Worm (Caenorhabditis elegans) whole organism, L1 larva: ENCODE results near the gene F56D6.11.

Source experiments
- C16A3.4 ChIP-seq: fragments of 150-350 bp; optimal IDR thresholded peaks from 2 replicates; lab custom pipeline; 2014; ENCODE audit warnings: missing biosample characterization, missing genetic modification characterization
- ama-1 ChIP-seq: fragments of 150-350 bp; optimal IDR thresholded peaks from 2 replicates; lab custom pipeline; 2014
- ceh-82 ChIP-seq, 3 experiments: fragments of 150-350 bp in 1 of 3; sonication (generic microtip) in 2 of 3; optimal IDR thresholded peaks; 2 replicates each; lab custom pipeline; 2014 to 2017; ENCODE audit warnings: missing biosample characterization in 3 of 3, missing genetic modification characterization in 3 of 3
- ces-1 ChIP-seq: fragments of 150-350 bp; optimal IDR thresholded peaks from 2 replicates; lab custom pipeline; 2014; ENCODE audit warnings: missing biosample characterization, missing genetic modification reagents, missing genetic modification characterization
- hlh-4 ChIP-seq: sonication (generic microtip); optimal IDR thresholded peaks from 2 replicates; lab custom pipeline; 2016; ENCODE audit warnings: mild to moderate bottlenecking, missing genetic modification characterization, missing compliant biosample characterization
- jun-1 ChIP-seq: fragments of 150-350 bp; optimal IDR thresholded peaks from 2 replicates; lab custom pipeline; 2014; ENCODE audit warnings: missing biosample characterization, missing genetic modification reagents, missing genetic modification characterization
- lin-13 ChIP-seq: fragments of 150-350 bp; optimal IDR thresholded peaks from 2 replicates; lab custom pipeline; 2014; ENCODE audit warnings: missing biosample characterization, missing genetic modification reagents, missing genetic modification characterization
- lir-3 ChIP-seq: sonication (generic microtip); optimal IDR thresholded peaks from 2 replicates; lab custom pipeline; 2016; ENCODE audit warnings: mild to moderate bottlenecking, missing genetic modification characterization, moderate library complexity, missing compliant biosample characterization; ENCODE audit not compliant: poor library complexity
- lsy-2 ChIP-seq, 2 experiments: fragments of 150-350 bp; optimal IDR thresholded peaks; 2 replicates each; lab custom pipeline; 2014; ENCODE audit warnings: missing biosample characterization in 2 of 2, missing genetic modification characterization in 2 of 2
- mef-2 ChIP-seq: fragments of 150-350 bp; optimal IDR thresholded peaks from 2 replicates; lab custom pipeline; 2014; ENCODE audit warnings: missing biosample characterization, missing genetic modification characterization
- nhr-11 ChIP-seq: fragments of 150-350 bp; optimal IDR thresholded peaks from 2 replicates; lab custom pipeline; 2014; ENCODE audit warnings: missing biosample characterization, missing genetic modification characterization
- skn-1 ChIP-seq: fragments of 150-350 bp; optimal IDR thresholded peaks from 2 replicates; lab custom pipeline; 2014; ENCODE audit warnings: missing biosample characterization, missing genetic modification characterization
- xbp-1 ChIP-seq: sonication (generic microtip); optimal IDR thresholded peaks from 2 replicates; lab custom pipeline; 2016; ENCODE audit warnings: missing genetic modification characterization, missing compliant biosample characterization

DNA sequence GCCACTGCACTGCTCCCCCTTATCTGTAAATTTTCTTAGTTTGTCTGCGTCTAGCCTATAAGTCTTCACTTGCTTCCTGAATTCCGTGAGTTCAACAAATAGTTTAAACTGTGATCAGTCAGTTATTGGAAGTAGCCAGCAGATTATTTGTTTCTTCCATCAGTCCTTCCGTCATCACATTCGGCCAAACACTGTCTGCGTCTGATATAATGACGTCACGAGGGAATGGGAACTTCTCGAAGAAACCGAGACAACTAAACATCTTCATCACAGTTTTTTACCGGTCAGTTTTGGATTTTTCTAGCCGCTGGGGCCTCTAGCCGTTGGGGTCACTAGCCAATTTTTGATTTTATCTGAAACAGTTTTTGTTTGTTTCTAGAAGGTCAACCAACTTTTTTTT is 40.3 kb downstream of the F56D6.11 start:
- TF ChIP-seq lin-13 (GFP tag; lab: Kevin White, UChicago) (no peak), mef-2 (tag; lab: Kevin White, UChicago) (no peak), ama-1 (lab: Kevin White, UChicago) (no peak), jun-1 (tag; lab: Kevin White, UChicago) (no peak), nhr-11 (tag; lab: Kevin White, UChicago) (no peak), xbp-1 (no peak), C16A3.4 (tag; lab: Kevin White, UChicago) (no peak), ceh-82 (tag; optimal IDR thresholded peaks at IDR 0.05; lab: Kevin White, UChicago) (no peak), skn-1 (no peak), ces-1 (GFP tag; lab: Kevin White, UChicago) (no peak), lir-3 (tag; lab: Kevin White, UChicago) (no peak), hlh-4 (tag; lab: Kevin White, UChicago) (no peak), lsy-2 (tag; optimal IDR thresholded peaks at IDR 0.05; lab: Kevin White, UChicago) (no peak)
